Worm (Caenorhabditis elegans): Measurements from ENCODE around the gene Y57G11C.31.

DNA sequence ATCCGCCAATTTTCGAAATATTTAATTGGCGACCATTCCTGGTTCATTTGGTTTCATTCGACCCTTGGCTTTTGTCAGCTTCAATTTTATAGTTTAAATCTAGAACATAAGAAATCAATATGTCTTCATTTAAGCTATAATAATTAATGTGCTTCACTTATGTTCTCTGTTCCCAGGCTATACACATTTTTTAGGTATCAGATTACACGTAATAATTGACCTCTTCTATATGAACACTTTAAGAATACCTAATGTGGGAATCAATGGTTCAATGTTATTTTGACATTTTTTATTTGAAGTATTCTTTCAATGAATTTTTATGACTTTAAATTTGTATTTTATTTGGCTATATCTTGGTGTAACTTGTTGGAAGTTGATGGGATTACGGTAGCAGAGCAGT, 32.1 kb downstream of the Y57G11C.31 start, which contains the start of gene lgc-7:
- TF ChIP-seq B0310.2 (tag; optimal IDR thresholded peaks at IDR 0.05) (no peak), ceh-13 (GFP tag; optimal IDR thresholded peaks at IDR 0.05) (no peak), hmg-4 (GFP tag; optimal IDR thresholded peaks at IDR 0.05) (no peak), scrt-1 (GFP tag; IDR thresholded peaks at IDR 0.05) (no peak), ama-1 (optimal IDR thresholded peaks at IDR 0.05) (no peak), pes-1 (GFP tag; IDR thresholded peaks at IDR 0.05) (no peak), sea-1 (GFP tag; conservative IDR thresholded peaks at IDR 0.05) (no peak), tra-4 (tag; optimal IDR thresholded peaks at IDR 0.05) (no peak)

Measured in whole organism, early embryonic.